Worm (Caenorhabditis elegans) whole organism, L4/young adult: Measurements from ENCODE around the gene srg-62.

ENCODE experiments used
- W03F9.2 ChIP-seq: fragments of 150-350 bp; optimal IDR thresholded peaks from 2 replicates; lab custom pipeline; 2014; ENCODE audit warnings: missing biosample characterization, missing genetic modification characterization
- dao-5 ChIP-seq: sonication (generic microtip); optimal IDR thresholded peaks from 2 replicates; lab custom pipeline; 2016; ENCODE audit warnings: missing genotype, missing genetic modification characterization, moderate library complexity, missing compliant biosample characterization
- him-1 ChIP-seq: sonication (generic microtip); optimal IDR thresholded peaks from 2 replicates; lab custom pipeline; 2016; ENCODE audit warnings: missing genotype, missing genetic modification reagents, missing genetic modification characterization, missing compliant biosample characterization

Gene srg-62

ce11 chrV:2742298-2742697, at the start of gene srg-62:
Gene srg-62, minus strand, starts transcription at chrV:2742398.
- no peak for TF ChIP-seq dao-5
- no peak for TF ChIP-seq him-1
- TF ChIP-seq W03F9.2 (tag; lab: Kevin White, UChicago): no peak

ce11 chrV:2780786-2781185, 38.6 kb upstream of the srg-62 start, which contains the start of gene R05D8.11:
Gene R05D8.11, minus strand, starts transcription at chrV:2780886.
- no peak for TF ChIP-seq W03F9.2 (tag; lab: Kevin White, UChicago)
- TF ChIP-seq dao-5: no peak
- TF ChIP-seq him-1: no peak

ce11 chrV:2774042-2774441, 31.8 kb upstream of the srg-62 start, which contains the start of gene srj-18:
Gene srj-18, plus strand, starts transcription at chrV:2774342.
- TF ChIP-seq him-1 (no peak), dao-5 (no peak), W03F9.2 (tag; lab: Kevin White, UChicago) (no peak)

ce11 chrV:2771560-2771959, 29.4 kb upstream of the srg-62 start, which contains the start of gene srh-56:
Gene srh-56, plus strand, starts transcription at chrV:2771860.
- no peak for TF ChIP-seq dao-5
- TF ChIP-seq W03F9.2 (tag; lab: Kevin White, UChicago): no peak
- TF ChIP-seq him-1: no peak

ce11 chrV:2769754-2770153, 27.6 kb upstream of the srg-62 start, which contains the start of gene dhs-15:
Gene dhs-15, minus strand, starts transcription at chrV:2769854.
- TF ChIP-seq him-1 (no peak), W03F9.2 (tag; lab: Kevin White, UChicago) (no peak), dao-5 (no peak)

ce11 chrV:2767465-2767864, 25.3 kb upstream of the srg-62 start, which contains the start of gene R05D8.9:
Gene R05D8.9, minus strand, starts transcription at chrV:2767565.
- no peak for TF ChIP-seq W03F9.2 (tag; lab: Kevin White, UChicago)
- no peak for TF ChIP-seq dao-5
- no peak for TF ChIP-seq him-1

- TF ChIP-seq him-1: no peak
- no peak for TF ChIP-seq dao-5
- TF ChIP-seq W03F9.2 (tag; lab: Kevin White, UChicago): no peak
These were observed 22.9 kb upstream of the srg-62 start, which contains the start of gene dhs-14 for ce11 chrV:2765052-2765451. Gene dhs-14, minus strand, starts transcription at chrV:2765200.

- no peak for TF ChIP-seq W03F9.2 (tag; lab: Kevin White, UChicago)
- TF ChIP-seq him-1: no peak
- no peak for TF ChIP-seq dao-5
These were observed 20.9 kb upstream of the srg-62 start, which contains the start of gene R05D8.7 for ce11 chrV:2763105-2763504. Gene R05D8.7, minus strand, starts transcription at chrV:2763208.

ce11 chrV:2761470-2761869, 19.3 kb upstream of the srg-62 start:
- TF ChIP-seq dao-5: no peak

ce11 chrV:2759456-2759855, 17.3 kb upstream of the srg-62 start, which contains the start of gene srg-58:
Gene srg-58, minus strand, starts transcription at chrV:2759556.
- TF ChIP-seq W03F9.2 (tag; lab: Kevin White, UChicago) (no peak), him-1 (no peak), dao-5 (no peak)

- TF ChIP-seq him-1 (no peak), W03F9.2 (tag; lab: Kevin White, UChicago) (no peak), dao-5 (no peak)
These were observed 16.2 kb upstream of the srg-62 start for ce11 chrV:2758437-2758836.

ce11 chrV:2757226-2757893, 15.2 kb upstream of the srg-62 start, which contains the start of gene srx-28:
Gene srx-28, minus strand, starts transcription at chrV:2757276.
- TF ChIP-seq dao-5: no peak
- TF ChIP-seq W03F9.2 (tag; lab: Kevin White, UChicago): no peak
- TF ChIP-seq him-1: no peak

- TF ChIP-seq dao-5 (no peak), W03F9.2 (tag; lab: Kevin White, UChicago) (no peak), him-1 (no peak)
These were observed 10.8 kb upstream of the srg-62 start, which contains the start of gene srx-26 for ce11 chrV:2753007-2753406. Gene srx-26, minus strand, starts transcription at chrV:2753107.

- TF ChIP-seq him-1: no peak
- TF ChIP-seq W03F9.2 (tag; lab: Kevin White, UChicago): no peak
- TF ChIP-seq dao-5: no peak
These were observed 7.8 kb upstream of the srg-62 start, which contains the start of gene srx-24 for ce11 chrV:2750006-2750405. Gene srx-24, minus strand, starts transcription at chrV:2750106.

- TF ChIP-seq W03F9.2 (tag; lab: Kevin White, UChicago) (no peak), him-1 (no peak), dao-5 (no peak)
These were observed 4.2 kb upstream of the srg-62 start for ce11 chrV:2746404-2746803.
